In the genomic region with DNA sequence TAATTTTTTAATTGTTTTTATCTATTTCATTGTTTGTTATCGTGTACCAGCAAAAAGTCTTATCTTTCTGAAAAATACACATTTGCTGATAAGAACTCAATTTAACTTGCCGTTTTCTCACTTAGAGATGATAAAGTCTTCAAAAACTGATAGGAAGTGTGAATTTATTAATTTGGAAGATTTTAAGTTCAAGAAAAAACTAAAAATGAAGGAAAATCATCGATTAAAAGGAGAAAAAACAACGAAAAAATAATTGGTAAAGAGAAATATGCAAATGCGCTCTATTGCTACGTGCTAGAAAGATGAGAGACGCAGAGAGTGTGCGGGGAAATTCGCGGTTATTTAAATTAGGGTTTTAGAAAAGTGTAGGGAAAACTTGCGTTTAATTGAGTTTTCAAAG, we compare ENCODE assay signal across 3 worm cellular contexts.
A peak's percentile ranks its signal among the peaks of the same experiment; 100 is the strongest.
TF ChIP-seq lines count a peak whose summit lies in the region.

No protein-coding gene starts in this region.

TF ChIP-seq in whole organism, L1 larva, 84 proteins besides CTCF, POLR2A, EP300 and RAD21 (continued from another document):
- TF ChIP-seq nhr-237 (tag; optimal IDR thresholded peaks at IDR 0.05; lab: Kevin White, UChicago), result peak; percentile 70
- TF ChIP-seq nhr-11 (tag; optimal IDR thresholded peaks at IDR 0.05; lab: Kevin White, UChicago), result peak; percentile 26
- peak; percentile 1 for TF ChIP-seq fkh-4 (tag; optimal IDR thresholded peaks at IDR 0.05; lab: Kevin White, UChicago; ENCODE audit: borderline replicate concordance)
- TF ChIP-seq snu-23 (GFP tag; optimal IDR thresholded peaks at IDR 0.05; lab: Kevin White, UChicago), result peak; percentile 85
- TF ChIP-seq nhr-84 (tag; optimal IDR thresholded peaks at IDR 0.05; lab: Kevin White, UChicago), result no peak
- peak; percentile 51 for TF ChIP-seq nhr-19 (GFP tag; conservative IDR thresholded peaks at IDR 0.05; lab: Robert Waterston, UW)
- peak; percentile 47 for TF ChIP-seq dsc-1 (tag; optimal IDR thresholded peaks at IDR 0.05; lab: Kevin White, UChicago)
- TF ChIP-seq vab-15 (tag; optimal IDR thresholded peaks at IDR 0.05; lab: Kevin White, UChicago), result peak; percentile 34
- peak; percentile 66 for TF ChIP-seq nhr-20 (tag; optimal IDR thresholded peaks at IDR 0.05; lab: Kevin White, UChicago)
- no peak for TF ChIP-seq ets-5 (GFP tag; IDR thresholded peaks at IDR 0.05; lab: Robert Waterston, UW)
- no peak for TF ChIP-seq ama-1 (optimal IDR thresholded peaks at IDR 0.05; lab: Kevin White, UChicago)
- TF ChIP-seq pax-3 (tag; optimal IDR thresholded peaks at IDR 0.05; lab: Kevin White, UChicago), result peak; percentile 37
- TF ChIP-seq mep-1 (tag; optimal IDR thresholded peaks at IDR 0.05; lab: Kevin White, UChicago), result peak; percentile 73
- TF ChIP-seq dpl-1 (GFP tag; optimal IDR thresholded peaks at IDR 0.05; lab: Kevin White, UChicago), result peak; percentile 95 to 97 (median 96)
- TF ChIP-seq Y116A8C.19 (tag; optimal IDR thresholded peaks at IDR 0.05; lab: Kevin White, UChicago; ENCODE audit: borderline replicate concordance), result no peak
- TF ChIP-seq irx-1 (tag; optimal IDR thresholded peaks at IDR 0.05; lab: Kevin White, UChicago), result peak; percentile 43
- peak; percentile 83 for TF ChIP-seq nhr-47 (tag; optimal IDR thresholded peaks at IDR 0.05; lab: Kevin White, UChicago)
- TF ChIP-seq skn-1 (tag; optimal IDR thresholded peaks at IDR 0.05; lab: Kevin White, UChicago), result peak; percentile 72
- TF ChIP-seq efl-1 (optimal IDR thresholded peaks at IDR 0.05; lab: Kevin White, UChicago), result peak; percentile 86 to 97
- TF ChIP-seq efl-1 (GFP tag; optimal IDR thresholded peaks at IDR 0.05 in 1 of 2; lab: Kevin White, UChicago), result peak; percentile 97 to 99
- TF ChIP-seq lsy-2 (tag; optimal IDR thresholded peaks at IDR 0.05; lab: Kevin White, UChicago), result peak; percentile 81 to 93
- no peak for TF ChIP-seq nhr-76 (tag; optimal IDR thresholded peaks at IDR 0.05; lab: Kevin White, UChicago)
- TF ChIP-seq unc-98 (GFP tag; IDR thresholded peaks at IDR 0.05; lab: Robert Waterston, UW), result no peak
- TF ChIP-seq elt-2 (tag; optimal IDR thresholded peaks at IDR 0.05; lab: Kevin White, UChicago), result peak; percentile 99
- peak; percentile 65 for TF ChIP-seq nhr-90 (tag; optimal IDR thresholded peaks at IDR 0.05; lab: Kevin White, UChicago; ENCODE audit: poor library complexity)
- peak; percentile 48 for TF ChIP-seq snpc-4 (tag; optimal IDR thresholded peaks at IDR 0.05; lab: Kevin White, UChicago)
- peak; percentile 59 for TF ChIP-seq jun-1 (tag; optimal IDR thresholded peaks at IDR 0.05; lab: Kevin White, UChicago)
- peak; percentile 58 for TF ChIP-seq isw-1 (GFP tag; IDR thresholded peaks at IDR 0.05; lab: Robert Waterston, UW)
- peak; percentile 51 for TF ChIP-seq lin-39 (tag; optimal IDR thresholded peaks at IDR 0.05; lab: Kevin White, UChicago)
TF ChIP-seq in whole organism, L1 larva: peak in this region for 46.

TF ChIP-seq in whole organism, L2 larva, 48 proteins besides CTCF, POLR2A, EP300 and RAD21 (continued from another document):
- TF ChIP-seq unc-39 (tag; optimal IDR thresholded peaks at IDR 0.05; lab: Kevin White, UChicago), result no peak
- TF ChIP-seq egl-27 (tag; optimal IDR thresholded peaks at IDR 0.05; lab: Kevin White, UChicago), result no peak
- no peak for TF ChIP-seq nhr-237 (tag; optimal IDR thresholded peaks at IDR 0.05; lab: Kevin White, UChicago)
- TF ChIP-seq nhr-23 (tag; optimal IDR thresholded peaks at IDR 0.05; lab: Kevin White, UChicago), result no peak
- no peak for TF ChIP-seq ZK546.5 (tag; optimal IDR thresholded peaks at IDR 0.05; lab: Kevin White, UChicago)
- no peak for TF ChIP-seq ztf-11 (tag; optimal IDR thresholded peaks at IDR 0.05; lab: Kevin White, UChicago)
- TF ChIP-seq ceh-16 (tag; optimal IDR thresholded peaks at IDR 0.05; lab: Kevin White, UChicago), result no peak
- no peak for TF ChIP-seq mdl-1 (tag; optimal IDR thresholded peaks at IDR 0.05; lab: Kevin White, UChicago)
- TF ChIP-seq ama-1 (optimal IDR thresholded peaks at IDR 0.05; lab: Kevin White, UChicago), result no peak
- TF ChIP-seq skn-1 (tag; optimal IDR thresholded peaks at IDR 0.05; lab: Kevin White, UChicago), result no peak
- peak; percentile 94 for TF ChIP-seq unc-55 (GFP tag; optimal IDR thresholded peaks at IDR 0.05; lab: Kevin White, UChicago)
- no peak for TF ChIP-seq ztf-4 (tag; optimal IDR thresholded peaks at IDR 0.05; lab: Kevin White, UChicago)
- no peak for TF ChIP-seq sem-4 (tag; optimal IDR thresholded peaks at IDR 0.05; lab: Kevin White, UChicago)
- TF ChIP-seq nhr-11 (tag; optimal IDR thresholded peaks at IDR 0.05; lab: Kevin White, UChicago), result no peak
- TF ChIP-seq mbf-1 (tag; optimal IDR thresholded peaks at IDR 0.05; lab: Kevin White, UChicago), result no peak

TF ChIP-seq in whole organism, L4 larva, 104 proteins besides CTCF, POLR2A, EP300 and RAD21 (continued from another document):
- no peak for TF ChIP-seq aly-2 (tag; optimal IDR thresholded peaks at IDR 0.05; lab: Kevin White, UChicago)
- peak; percentile 68 for TF ChIP-seq T20F7.1 (GFP tag; optimal IDR thresholded peaks at IDR 0.05; lab: Kevin White, UChicago)
- TF ChIP-seq pha-4 (GFP tag; IDR thresholded peaks at IDR 0.05; lab: Robert Waterston, UW), result no peak
- TF ChIP-seq pha-4 (tag; optimal IDR thresholded peaks at IDR 0.05; lab: Kevin White, UChicago), result no peak
- no peak for TF ChIP-seq F10B5.3 (tag; optimal IDR thresholded peaks at IDR 0.05; lab: Kevin White, UChicago)
- TF ChIP-seq hlh-11 (tag; optimal IDR thresholded peaks at IDR 0.05; lab: Kevin White, UChicago), result no peak
- no peak for TF ChIP-seq mdt-29 (GFP tag; IDR thresholded peaks at IDR 0.05; lab: Robert Waterston, UW)
- peak; percentile 96 for TF ChIP-seq pqm-1 (tag; optimal IDR thresholded peaks at IDR 0.05; lab: Kevin White, UChicago)
- no peak for TF ChIP-seq nhr-111 (GFP tag; optimal IDR thresholded peaks at IDR 0.05; lab: Kevin White, UChicago)
- TF ChIP-seq madf-5 (GFP tag; IDR thresholded peaks at IDR 0.05; lab: Robert Waterston, UW), result no peak
- no peak for TF ChIP-seq madf-9 (GFP tag; conservative IDR thresholded peaks at IDR 0.05; lab: Robert Waterston, UW)
- peak; percentile 11 for TF ChIP-seq duxl-1 (tag; optimal IDR thresholded peaks at IDR 0.05; lab: Kevin White, UChicago; ENCODE audit: poor library complexity)
- no peak for TF ChIP-seq ceh-82 (tag; optimal IDR thresholded peaks at IDR 0.05; lab: Kevin White, UChicago)
